Fruit fly (Drosophila melanogaster): Measurements from ENCODE around the gene MTA1-like.

DNA sequence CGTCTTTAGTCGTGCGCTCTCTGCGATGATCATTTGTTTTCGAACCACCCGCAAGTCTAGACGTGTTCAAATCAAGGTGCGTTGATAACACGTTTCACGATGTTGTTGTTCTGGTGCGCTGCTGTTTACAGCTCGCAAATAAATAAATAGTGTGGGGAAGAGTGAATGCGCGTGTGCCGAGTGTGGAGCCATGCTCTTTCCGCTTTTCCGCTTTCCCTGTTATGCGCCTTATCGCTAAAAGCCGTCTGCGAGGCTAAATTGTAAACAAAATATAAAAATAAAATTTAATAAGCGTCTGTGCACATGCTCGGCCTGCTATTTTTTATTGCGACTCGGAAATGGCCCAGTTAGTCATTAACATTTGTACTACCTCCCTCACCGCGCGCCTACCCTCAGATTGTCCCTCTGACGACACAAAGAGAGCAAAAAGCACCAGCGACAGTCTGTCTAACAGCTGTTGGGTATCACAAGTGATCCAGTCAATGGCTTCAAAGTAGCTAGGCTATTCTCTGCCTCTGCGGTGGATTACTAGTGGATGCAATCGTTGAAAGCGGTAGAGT is 24.2 kb upstream of the MTA1-like start:
- TF ChIP-seq pan (optimal IDR thresholded peaks at IDR 0.05) (no peak), psq (optimal IDR thresholded peaks at IDR 0.05) (no peak)
